Worm (Caenorhabditis elegans): Measurements from ENCODE around the gene tbc-12.

Gene tbc-12

ce11 chrX:2553433-2553860 is 21.2 kb upstream of the tbc-12 start (continued):
- peak in 2 of 6 experiments; percentile 53 to 56 for TF ChIP-seq elt-3 (tag; optimal IDR thresholded peaks at IDR 0.05)
- TF ChIP-seq lsy-2 (tag; optimal IDR thresholded peaks at IDR 0.05), result peak; percentile 42 to 67
- no peak for TF ChIP-seq ets-5 (GFP tag; IDR thresholded peaks at IDR 0.05)
- TF ChIP-seq nhr-20 (tag; optimal IDR thresholded peaks at IDR 0.05), result peak; percentile 75
- peak; percentile 57 for TF ChIP-seq C16A3.4 (tag; optimal IDR thresholded peaks at IDR 0.05)
- TF ChIP-seq nhr-47 (tag; optimal IDR thresholded peaks at IDR 0.05), result peak; percentile 82
- TF ChIP-seq unc-62 (GFP tag; optimal IDR thresholded peaks at IDR 0.05), result no peak
- TF ChIP-seq sox-4 (tag; optimal IDR thresholded peaks at IDR 0.05), result peak; percentile 29
- TF ChIP-seq lin-35 (GFP tag; optimal IDR thresholded peaks at IDR 0.05), result peak; percentile 38 to 77
- peak; percentile 64 for TF ChIP-seq xbp-1 (tag; optimal IDR thresholded peaks at IDR 0.05)
- peak; percentile 69 for TF ChIP-seq swsn-7 (tag; optimal IDR thresholded peaks at IDR 0.05)
- no peak for TF ChIP-seq nhr-11 (tag; optimal IDR thresholded peaks at IDR 0.05)
- peak; percentile 43 for TF ChIP-seq nhr-77 (tag; optimal IDR thresholded peaks at IDR 0.05)
- peak; percentile 13 to 25 for TF ChIP-seq efl-1 (optimal IDR thresholded peaks at IDR 0.05)
- TF ChIP-seq efl-1 (GFP tag; optimal IDR thresholded peaks at IDR 0.05 in 1 of 2), result no peak
- no peak for TF ChIP-seq hlh-17 (GFP tag; optimal IDR thresholded peaks at IDR 0.05; ENCODE audit: borderline replicate concordance)
- TF ChIP-seq fkh-4 (tag; optimal IDR thresholded peaks at IDR 0.05; ENCODE audit: borderline replicate concordance), result no peak
- peak; percentile 83 for TF ChIP-seq dsc-1 (tag; optimal IDR thresholded peaks at IDR 0.05)
- peak; percentile 36 for TF ChIP-seq unc-86 (tag; optimal IDR thresholded peaks at IDR 0.05)
- TF ChIP-seq pax-3 (tag; optimal IDR thresholded peaks at IDR 0.05), result peak; percentile 21
- peak; percentile 95 for TF ChIP-seq skn-1 (tag; optimal IDR thresholded peaks at IDR 0.05)
- TF ChIP-seq C04F5.9 (tag; optimal IDR thresholded peaks at IDR 0.05), result no peak
- peak; percentile 80 for TF ChIP-seq irx-1 (tag; optimal IDR thresholded peaks at IDR 0.05)
- TF ChIP-seq ceh-8 (GFP tag; optimal IDR thresholded peaks at IDR 0.05), result no peak
- peak; percentile 59 for TF ChIP-seq rnt-1 (tag; optimal IDR thresholded peaks at IDR 0.05)
- peak; percentile 67 for TF ChIP-seq lin-14 (GFP tag; optimal IDR thresholded peaks at IDR 0.05)
- no peak for TF ChIP-seq isw-1 (GFP tag; IDR thresholded peaks at IDR 0.05)
- TF ChIP-seq nhr-28 (tag; optimal IDR thresholded peaks at IDR 0.05), result no peak
- TF ChIP-seq mdl-1 (tag; optimal IDR thresholded peaks at IDR 0.05), result peak in 1 of 2 experiments; percentile 74

- TF ChIP-seq nhr-11 (tag; optimal IDR thresholded peaks at IDR 0.05) (no peak), skn-1 (tag; optimal IDR thresholded peaks at IDR 0.05) (peak; percentile 56), ceh-63 (GFP tag; optimal IDR thresholded peaks at IDR 0.05) (no peak), snpc-4 (tag; optimal IDR thresholded peaks at IDR 0.05) (no peak), C16A3.4 (tag; optimal IDR thresholded peaks at IDR 0.05) (peak; percentile 26), pag-3 (tag; optimal IDR thresholded peaks at IDR 0.05; ENCODE audit: borderline replicate concordance, insufficient read depth) (no peak), mdl-1 (tag; optimal IDR thresholded peaks at IDR 0.05) (peak in 1 of 2 experiments; percentile 15), snu-23 (GFP tag; optimal IDR thresholded peaks at IDR 0.05) (peak; percentile 50), fkh-4 (tag; optimal IDR thresholded peaks at IDR 0.05; ENCODE audit: borderline replicate concordance) (no peak), vab-15 (tag; optimal IDR thresholded peaks at IDR 0.05) (peak; percentile 35), elt-2 (tag; optimal IDR thresholded peaks at IDR 0.05) (no peak), ces-1 (GFP tag; optimal IDR thresholded peaks at IDR 0.05) (no peak), mep-1 (tag; optimal IDR thresholded peaks at IDR 0.05) (peak; percentile 17), lsy-2 (tag; optimal IDR thresholded peaks at IDR 0.05) (peak in 1 of 2 experiments; percentile 2), nhr-20 (tag; optimal IDR thresholded peaks at IDR 0.05) (peak; percentile 34), nhr-84 (tag; optimal IDR thresholded peaks at IDR 0.05) (no peak), lin-14 (GFP tag; optimal IDR thresholded peaks at IDR 0.05) (peak; percentile 82), isw-1 (GFP tag; IDR thresholded peaks at IDR 0.05) (no peak), nhr-47 (tag; optimal IDR thresholded peaks at IDR 0.05) (peak; percentile 7)
Measured at ce11 chrX:2552210-2552674, 20.0 kb upstream of the tbc-12 start, which contains the start of gene aat-3. TSS of gene aat-3 (plus strand) at chrX:2552260.

ce11 chrX:2551450-2551849 is 19.2 kb upstream of the tbc-12 start:
- TF ChIP-seq sox-4 (tag; optimal IDR thresholded peaks at IDR 0.05), result no peak
- TF ChIP-seq fkh-8 (tag; optimal IDR thresholded peaks at IDR 0.05), result no peak
- TF ChIP-seq nhr-237 (tag; optimal IDR thresholded peaks at IDR 0.05), result no peak
- no peak for TF ChIP-seq lin-14 (GFP tag; optimal IDR thresholded peaks at IDR 0.05)
- TF ChIP-seq fos-1 (tag; optimal IDR thresholded peaks at IDR 0.05), result no peak
- TF ChIP-seq nhr-85 (tag), result peak; percentile 58
- TF ChIP-seq snpc-4 (tag; optimal IDR thresholded peaks at IDR 0.05), result peak; percentile 75
- TF ChIP-seq nhr-20 (tag; optimal IDR thresholded peaks at IDR 0.05), result no peak
- TF ChIP-seq jun-1 (tag; optimal IDR thresholded peaks at IDR 0.05), result no peak
- TF ChIP-seq pag-3 (tag; optimal IDR thresholded peaks at IDR 0.05; ENCODE audit: borderline replicate concordance, insufficient read depth), result no peak
- no peak for TF ChIP-seq mdl-1 (tag; optimal IDR thresholded peaks at IDR 0.05)
- TF ChIP-seq hlh-17 (GFP tag; optimal IDR thresholded peaks at IDR 0.05; ENCODE audit: borderline replicate concordance), result no peak
- TF ChIP-seq hpl-2 (GFP tag; optimal IDR thresholded peaks at IDR 0.05), result no peak
- TF ChIP-seq C16A3.4 (tag; optimal IDR thresholded peaks at IDR 0.05), result no peak
- TF ChIP-seq rnt-1 (tag; optimal IDR thresholded peaks at IDR 0.05), result peak; percentile 24
- TF ChIP-seq nhr-47 (tag; optimal IDR thresholded peaks at IDR 0.05), result no peak
- no peak for TF ChIP-seq lin-15B (tag; optimal IDR thresholded peaks at IDR 0.05)
- TF ChIP-seq ceh-82 (tag; optimal IDR thresholded peaks at IDR 0.05), result no peak
- TF ChIP-seq pax-3 (tag; optimal IDR thresholded peaks at IDR 0.05), result no peak
- no peak for TF ChIP-seq aha-1 (tag; optimal IDR thresholded peaks at IDR 0.05)
